Worm (Caenorhabditis elegans): ENCODE measurements around the gene T25B6.6.

The T25B6.6 gene

DNA sequence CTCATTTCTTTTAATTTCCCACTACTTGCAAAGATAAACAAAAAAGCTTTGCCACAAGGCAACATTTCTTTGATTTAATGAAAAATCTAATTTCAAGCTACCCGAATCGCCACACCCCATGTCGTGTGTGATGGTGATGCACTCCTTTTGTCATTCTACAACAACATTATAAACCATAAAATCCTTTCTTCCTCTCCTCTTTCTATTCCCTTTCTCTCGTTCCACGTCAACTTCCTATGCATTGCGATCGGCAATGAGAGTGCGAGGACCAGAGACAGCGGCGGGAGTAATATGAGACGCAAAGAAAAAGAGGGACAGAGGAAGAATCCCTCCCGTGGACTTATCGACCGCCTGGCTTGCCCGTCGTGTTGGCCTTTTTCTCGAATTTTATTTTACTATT, 45.4 kb upstream of the T25B6.6 start (continued):
- TF ChIP-seq efl-1 (optimal IDR thresholded peaks at IDR 0.05), result peak in 1 of 2 experiments; percentile 26
- TF ChIP-seq efl-1 (GFP tag; optimal IDR thresholded peaks at IDR 0.05 in 1 of 2), result no peak
- no peak for TF ChIP-seq zip-4 (GFP tag; optimal IDR thresholded peaks at IDR 0.05)
- TF ChIP-seq nhr-20 (tag; optimal IDR thresholded peaks at IDR 0.05), result peak; percentile 54
- TF ChIP-seq egl-13 (tag; optimal IDR thresholded peaks at IDR 0.05), result no peak
- TF ChIP-seq lin-13 (GFP tag; optimal IDR thresholded peaks at IDR 0.05), result no peak
- no peak for TF ChIP-seq ces-1 (GFP tag; optimal IDR thresholded peaks at IDR 0.05)
- no peak for TF ChIP-seq tlp-1 (tag; optimal IDR thresholded peaks at IDR 0.05)
- peak; percentile 67 for TF ChIP-seq nhr-85 (tag)
- peak in 2 of 6 experiments; percentile 22 to 48 for TF ChIP-seq elt-3 (tag; optimal IDR thresholded peaks at IDR 0.05)

DNA sequence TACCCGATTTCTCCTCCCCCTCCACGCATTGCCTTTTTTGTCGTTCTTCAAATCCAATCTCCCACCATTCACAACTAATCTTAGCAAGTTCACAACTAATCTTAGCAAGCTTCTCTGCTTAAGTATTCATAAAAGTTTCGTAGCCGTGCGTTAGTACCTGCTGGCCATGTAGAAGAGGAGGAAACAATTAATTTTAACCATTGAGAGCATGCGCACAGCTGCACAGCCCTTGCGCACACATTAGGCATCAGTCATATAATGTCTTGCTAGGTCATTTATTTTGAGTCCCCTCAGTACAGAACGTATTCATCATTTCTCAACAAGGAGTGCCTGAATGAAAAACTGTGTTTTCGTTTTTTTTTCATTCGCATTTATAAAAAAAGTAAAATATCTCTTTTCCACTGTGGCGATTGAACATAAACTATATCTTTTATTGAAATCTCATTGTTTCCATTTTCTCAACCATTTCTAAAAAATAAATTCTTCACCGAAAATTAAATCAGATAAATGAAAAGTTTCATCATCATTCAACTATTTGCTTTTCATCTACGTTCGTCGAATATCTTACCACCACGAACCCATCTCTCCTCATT, 44.6 kb upstream of the T25B6.6 start:
- TF ChIP-seq nhr-85 (tag), result peak; percentile 28
- no peak for TF ChIP-seq zag-1 (tag; optimal IDR thresholded peaks at IDR 0.05)
- TF ChIP-seq efl-1 (optimal IDR thresholded peaks at IDR 0.05), result no peak
- peak in 1 of 2 experiments; percentile 90 for TF ChIP-seq efl-1 (GFP tag; optimal IDR thresholded peaks at IDR 0.05 in 1 of 2)

DNA sequence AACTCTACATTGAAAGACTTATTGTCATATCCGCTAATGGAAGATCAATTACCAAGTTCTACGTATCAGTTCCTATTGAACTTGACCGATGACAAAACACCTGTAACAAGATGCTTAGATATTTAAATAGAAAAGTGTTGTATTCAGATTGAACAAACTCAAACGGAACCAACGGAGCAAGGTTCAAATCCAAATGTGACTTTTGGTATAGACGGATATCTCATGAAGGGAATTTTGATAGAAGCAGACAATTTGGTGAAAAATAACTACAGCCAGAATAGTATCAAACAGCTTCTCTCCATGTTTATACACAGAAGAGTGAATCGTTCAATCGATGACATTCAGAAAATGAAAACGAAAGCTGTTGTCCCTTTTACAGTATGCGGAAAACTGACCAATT, 40.8 kb upstream of the T25B6.6 start:
- no peak for TF ChIP-seq zip-4 (GFP tag; optimal IDR thresholded peaks at IDR 0.05)
- no peak for TF ChIP-seq lin-39 (tag; optimal IDR thresholded peaks at IDR 0.05)
- TF ChIP-seq irx-1 (tag; optimal IDR thresholded peaks at IDR 0.05), result no peak
- no peak for TF ChIP-seq C16A3.4 (tag; optimal IDR thresholded peaks at IDR 0.05)
- TF ChIP-seq nhr-90 (tag; optimal IDR thresholded peaks at IDR 0.05; ENCODE audit: poor library complexity), result no peak

DNA sequence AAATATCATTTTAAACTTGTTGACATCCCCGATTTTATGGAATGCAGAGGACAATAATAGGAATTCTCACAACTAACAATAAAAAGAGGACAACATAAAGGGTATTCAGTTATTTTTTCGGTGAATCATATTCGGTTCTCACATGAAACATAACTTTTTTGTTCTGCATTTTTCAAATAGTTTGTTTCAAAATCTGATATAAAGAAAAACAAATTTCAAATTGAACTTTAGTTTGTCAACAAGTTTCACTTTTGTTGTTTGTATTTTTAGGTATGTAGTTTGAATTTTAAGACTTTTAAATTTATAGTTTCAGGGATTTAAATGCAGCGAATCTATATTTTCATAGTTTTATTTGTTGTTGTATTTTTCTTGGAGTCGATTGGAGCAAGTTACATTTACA, 39.8 kb upstream of the T25B6.6 start, which contains the start of gene F47E1.4:
F47E1.4 (plus strand) TSS at position 301 of the 400 bp plus-strand sequence.
- TF ChIP-seq lsy-2 (tag; optimal IDR thresholded peaks at IDR 0.05) (no peak), C16A3.4 (tag; optimal IDR thresholded peaks at IDR 0.05) (no peak)

DNA sequence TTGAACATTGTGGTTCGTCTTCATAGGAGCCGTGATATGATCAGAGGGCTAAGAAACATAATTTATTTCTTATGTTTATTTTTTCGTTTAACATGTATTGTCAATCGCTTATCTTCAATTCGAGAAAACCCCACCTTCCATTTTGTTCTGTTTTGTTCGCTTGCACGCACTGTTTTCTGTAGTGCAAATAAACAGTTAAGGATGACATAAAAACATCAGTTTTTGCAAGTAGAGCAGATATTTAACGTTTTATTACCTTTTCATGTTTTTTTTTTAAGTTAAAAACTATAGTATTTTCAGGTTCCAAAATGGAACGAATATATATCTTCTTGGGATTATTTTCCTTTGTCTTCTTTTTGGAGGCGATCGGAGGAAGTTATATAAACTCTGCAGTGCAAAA, 34.7 kb upstream of the T25B6.6 start, which contains the start of gene F47E1.2:
F47E1.2 (plus strand) TSS at position 301 of the 400 bp plus-strand sequence.
- TF ChIP-seq pag-3 (tag; optimal IDR thresholded peaks at IDR 0.05; ENCODE audit: borderline replicate concordance, insufficient read depth) (no peak), Y116A8C.19 (tag; optimal IDR thresholded peaks at IDR 0.05; ENCODE audit: borderline replicate concordance) (no peak), mef-2 (tag; optimal IDR thresholded peaks at IDR 0.05) (no peak), lir-3 (tag; optimal IDR thresholded peaks at IDR 0.05; ENCODE audit: poor library complexity) (no peak), zip-4 (GFP tag; optimal IDR thresholded peaks at IDR 0.05) (no peak), jun-1 (tag; optimal IDR thresholded peaks at IDR 0.05) (no peak), efl-1 (optimal IDR thresholded peaks at IDR 0.05) (no peak), efl-1 (GFP tag; optimal IDR thresholded peaks at IDR 0.05 in 1 of 2) (peak in 1 of 2 experiments; percentile 61), egl-27 (tag; optimal IDR thresholded peaks at IDR 0.05) (no peak)

DNA sequence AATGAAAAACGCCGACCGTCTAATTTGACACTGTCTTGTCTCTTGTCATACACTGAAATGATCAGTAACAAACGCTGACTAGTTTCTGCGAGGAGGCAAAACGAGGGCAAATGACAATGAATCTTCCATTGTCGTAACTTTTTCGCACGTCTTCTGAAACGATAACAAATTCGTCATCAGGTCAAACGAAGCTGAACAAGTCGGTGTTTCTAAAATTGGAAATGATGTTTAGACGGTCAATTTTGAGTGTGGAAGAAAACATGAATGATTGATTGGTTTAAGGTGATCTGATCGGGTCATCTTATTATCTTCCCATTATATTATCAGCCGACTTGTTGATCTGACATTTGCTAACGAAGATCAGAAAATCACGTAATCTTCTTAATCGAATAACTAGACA, 30.7 kb upstream of the T25B6.6 start:
- TF ChIP-seq mep-1 (tag; optimal IDR thresholded peaks at IDR 0.05) (no peak), nhr-85 (tag) (peak; percentile 49), ama-1 (optimal IDR thresholded peaks at IDR 0.05) (no peak), nhr-76 (tag; optimal IDR thresholded peaks at IDR 0.05) (no peak), unc-30 (tag; optimal IDR thresholded peaks at IDR 0.05) (no peak), sox-4 (tag; optimal IDR thresholded peaks at IDR 0.05) (no peak), lin-14 (GFP tag; optimal IDR thresholded peaks at IDR 0.05) (peak; percentile 3), tbx-2 (tag; optimal IDR thresholded peaks at IDR 0.05) (no peak), snu-23 (GFP tag; optimal IDR thresholded peaks at IDR 0.05) (no peak), unc-98 (GFP tag; IDR thresholded peaks at IDR 0.05) (no peak), elt-3 (tag; optimal IDR thresholded peaks at IDR 0.05) (peak in 1 of 6 experiments; percentile 53), swsn-7 (tag; optimal IDR thresholded peaks at IDR 0.05) (no peak)

Measured in whole organism, L1 larva.